1 fruit fly cellular context compared by ENCODE assay signal in the genomic region with DNA sequence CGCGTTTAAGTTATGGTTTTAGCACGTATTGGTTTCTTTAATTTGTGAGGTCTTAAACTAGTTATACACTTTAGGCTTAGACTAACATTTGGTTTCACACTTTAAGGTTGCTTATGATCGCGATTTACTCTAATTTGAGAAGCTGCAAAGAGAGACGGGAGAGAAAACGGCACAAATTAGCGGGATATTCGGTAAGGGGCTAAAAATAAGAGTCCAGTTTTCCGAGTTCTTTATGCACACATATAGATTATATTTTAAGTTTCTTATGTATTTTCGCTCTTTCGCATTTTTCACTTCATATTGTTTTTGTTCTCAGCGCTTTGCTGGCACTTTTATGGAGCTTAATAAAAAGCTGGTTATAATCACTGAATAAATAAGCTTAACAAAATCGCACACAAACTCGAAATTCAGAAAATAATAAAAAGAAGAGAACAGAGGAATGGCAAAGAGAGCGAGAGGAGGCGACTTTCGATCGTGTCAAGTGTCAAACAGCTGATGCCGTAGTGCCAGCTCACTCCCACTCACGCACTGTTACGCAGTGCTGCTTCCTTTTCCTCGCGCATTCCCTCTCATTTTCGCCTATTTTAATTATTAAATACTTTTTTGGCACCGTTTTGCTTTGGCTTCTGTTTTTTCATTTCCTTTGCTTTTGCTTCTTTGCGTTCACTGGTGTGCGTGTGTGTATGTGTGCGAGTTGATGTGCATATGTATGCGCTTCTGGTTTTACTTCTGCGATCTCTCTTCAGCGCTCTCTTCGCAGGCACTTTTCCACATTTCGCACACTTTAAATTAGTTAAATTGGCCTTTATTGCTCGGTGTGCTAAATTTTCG.
TF ChIP-seq lines count a peak whose summit lies in the region.

No protein-coding gene starts in this region.

TF ChIP-seq in whole organism, embryonic, 481 proteins besides CTCF, POLR2A, EP300 and RAD21 (continued from another document and continues in another):
- TF ChIP-seq sob (GFP tag; IDR thresholded peaks at IDR 0.05; lab: Robert Waterston, UW) = no peak; the same call in 1 of the 2 replicates
- no peak for TF ChIP-seq Spps (tag; optimal IDR thresholded peaks at IDR 0.05; lab: Kevin White, UChicago)
- no peak for TF ChIP-seq YL-1 (GFP tag; optimal IDR thresholded peaks at IDR 0.05; lab: Kevin White, UChicago)
- TF ChIP-seq sens (GFP tag; lab: Kevin White, UChicago) = peak; percentile 67
- no peak for TF ChIP-seq CG34224 (GFP tag; IDR thresholded peaks at IDR 0.05; lab: Robert Waterston, UW; ENCODE audit: partially characterized antibody)
- TF ChIP-seq CG1647 (GFP tag; optimal IDR thresholded peaks at IDR 0.05; lab: Kevin White, UChicago) = no peak
- TF ChIP-seq chn (GFP tag; optimal IDR thresholded peaks at IDR 0.05; lab: Kevin White, UChicago) = no peak
- no peak for TF ChIP-seq gt (GFP tag; IDR thresholded peaks at IDR 0.05; lab: Robert Waterston, UW)
- TF ChIP-seq eve (GFP tag; optimal IDR thresholded peaks at IDR 0.05; lab: Kevin White, UChicago) = peak in 1 of 2 experiments; percentile 48
- no peak for TF ChIP-seq CG12104 (GFP tag; optimal IDR thresholded peaks at IDR 0.05; lab: Kevin White, UChicago)
- TF ChIP-seq p53 (GFP tag; optimal IDR thresholded peaks at IDR 0.05; lab: Kevin White, UChicago) = no peak
- no peak for TF ChIP-seq sim (GFP tag; IDR thresholded peaks at IDR 0.05; lab: Robert Waterston, UW)
- TF ChIP-seq CG13123 (GFP tag; optimal IDR thresholded peaks at IDR 0.05; lab: Kevin White, UChicago) = no peak
- TF ChIP-seq lov (optimal IDR thresholded peaks at IDR 0.05; lab: Kevin White, UChicago) = no peak
- 0 out of 3 replicates have a peak, but pooled peaks have one; percentile 60 for TF ChIP-seq lov (GFP tag; IDR thresholded peaks at IDR 0.05; lab: Robert Waterston, UW)
- no peak for TF ChIP-seq cg (GFP tag; optimal IDR thresholded peaks at IDR 0.05; lab: Kevin White, UChicago)
- TF ChIP-seq HLH3B (GFP tag; IDR thresholded peaks at IDR 0.05; lab: Robert Waterston, UW) = no peak
- TF ChIP-seq CG7556 (GFP tag; optimal IDR thresholded peaks at IDR 0.05; lab: Kevin White, UChicago) = peak; percentile 1
- TF ChIP-seq Dip3 (GFP tag; optimal IDR thresholded peaks at IDR 0.05; lab: Kevin White, UChicago) = no peak
- TF ChIP-seq CG13624 (GFP tag; optimal IDR thresholded peaks at IDR 0.05; lab: Kevin White, UChicago) = no peak
- peak; percentile 48; the same call in 1 of the 3 replicates for TF ChIP-seq CG34422 (GFP tag; IDR thresholded peaks at IDR 0.05; lab: Robert Waterston, UW)
- peak; percentile 23 for TF ChIP-seq cad (GFP tag; optimal IDR thresholded peaks at IDR 0.05; lab: Kevin White, UChicago)
- TF ChIP-seq da (GFP tag; optimal IDR thresholded peaks at IDR 0.05; lab: Kevin White, UChicago) = no peak
- TF ChIP-seq CG10209 (GFP tag; optimal IDR thresholded peaks at IDR 0.05; lab: Kevin White, UChicago) = no peak
- no peak for TF ChIP-seq onecut (GFP tag; IDR thresholded peaks at IDR 0.05; lab: Robert Waterston, UW)
- no peak for TF ChIP-seq B-H2 (GFP tag; optimal IDR thresholded peaks at IDR 0.05; lab: Kevin White, UChicago)
- no peak for TF ChIP-seq NC2β (GFP tag; optimal IDR thresholded peaks at IDR 0.05; lab: Kevin White, UChicago)
- no peak for TF ChIP-seq CG8089 (GFP tag; optimal IDR thresholded peaks at IDR 0.05; lab: Kevin White, UChicago)
- TF ChIP-seq zfh1 (GFP tag; IDR thresholded peaks at IDR 0.05; lab: Robert Waterston, UW) = no peak
- no peak for TF ChIP-seq ttk (GFP tag; IDR thresholded peaks at IDR 0.05; lab: Robert Waterston, UW)
- TF ChIP-seq NfI (GFP tag; optimal IDR thresholded peaks at IDR 0.05; lab: Kevin White, UChicago) = no peak
- TF ChIP-seq CG3726 (GFP tag; IDR thresholded peaks at IDR 0.05; lab: Robert Waterston, UW) = no peak
- no peak for TF ChIP-seq her (GFP tag; optimal IDR thresholded peaks at IDR 0.05; lab: Kevin White, UChicago)
- peak; percentile 14 for TF ChIP-seq mirr (GFP tag; optimal IDR thresholded peaks at IDR 0.05; lab: Kevin White, UChicago)
- TF ChIP-seq Kr (GFP tag; optimal IDR thresholded peaks at IDR 0.05; lab: Kevin White, UChicago) = no peak
- no peak for TF ChIP-seq CG6272 (GFP tag; IDR thresholded peaks at IDR 0.05; lab: Robert Waterston, UW)
- no peak for TF ChIP-seq hth (optimal IDR thresholded peaks at IDR 0.05; lab: Kevin White, UChicago)
- no peak for TF ChIP-seq GATAe (GFP tag; conservative IDR thresholded peaks at IDR 0.05; lab: Robert Waterston, UW)
- no peak for TF ChIP-seq CrebB (tag; optimal IDR thresholded peaks at IDR 0.05; lab: Kevin White, UChicago)
- no peak for TF ChIP-seq knrl (GFP tag; IDR thresholded peaks at IDR 0.05; lab: Robert Waterston, UW; ENCODE audit: partially characterized antibody)
- no peak for TF ChIP-seq E2f1 (GFP tag; IDR thresholded peaks at IDR 0.05; lab: Robert Waterston, UW)
- no peak for TF ChIP-seq CG4854 (GFP tag; optimal IDR thresholded peaks at IDR 0.05; lab: Kevin White, UChicago)
- TF ChIP-seq CG10431 (GFP tag; optimal IDR thresholded peaks at IDR 0.05; lab: Kevin White, UChicago) = no peak
- peak; percentile 82 for TF ChIP-seq Med (GFP tag; lab: Kevin White, UChicago)
- TF ChIP-seq CG5953 (GFP tag; IDR thresholded peaks at IDR 0.05; lab: Robert Waterston, UW) = no peak
- TF ChIP-seq CG15269 (tag; optimal IDR thresholded peaks at IDR 0.05; lab: Kevin White, UChicago) = peak; percentile 0
- TF ChIP-seq H15 (GFP tag; IDR thresholded peaks at IDR 0.05; lab: Robert Waterston, UW) = no peak
- no peak for TF ChIP-seq Tbp (GFP tag; optimal IDR thresholded peaks at IDR 0.05; lab: Kevin White, UChicago)
- TF ChIP-seq CG31441 (GFP tag; IDR thresholded peaks at IDR 0.05; lab: Robert Waterston, UW) = no peak
- peak in 1 of 2 experiments; percentile 74 for TF ChIP-seq Hr78 (GFP tag; optimal IDR thresholded peaks at IDR 0.05; lab: Kevin White, UChicago)
- no peak for TF ChIP-seq CG6791 (GFP tag; IDR thresholded peaks at IDR 0.05; lab: Robert Waterston, UW; ENCODE audit: partially characterized antibody)
- no peak for TF ChIP-seq CG11398 (GFP tag; optimal IDR thresholded peaks at IDR 0.05; lab: Kevin White, UChicago)
- TF ChIP-seq CG12391 (tag; optimal IDR thresholded peaks at IDR 0.05; lab: Kevin White, UChicago) = no peak
- TF ChIP-seq CG1792 (GFP tag; optimal IDR thresholded peaks at IDR 0.05; lab: Kevin White, UChicago) = no peak
- no peak for TF ChIP-seq croc (GFP tag; conservative IDR thresholded peaks at IDR 0.05; lab: Robert Waterston, UW)
- TF ChIP-seq en (GFP tag; optimal IDR thresholded peaks at IDR 0.05; lab: Kevin White, UChicago) = no peak
- TF ChIP-seq Trl (optimal IDR thresholded peaks at IDR 0.05; lab: Kevin White, UChicago) = peak; percentile 25 to 76
- no peak for TF ChIP-seq Trl (GFP tag; optimal IDR thresholded peaks at IDR 0.05; lab: Kevin White, UChicago)
- TF ChIP-seq mld (GFP tag; IDR thresholded peaks at IDR 0.05; lab: Robert Waterston, UW; ENCODE audit: partially characterized antibody) = no peak
- no peak for TF ChIP-seq CG4328 (GFP tag; optimal IDR thresholded peaks at IDR 0.05; lab: Kevin White, UChicago)
- TF ChIP-seq Doc2 (GFP tag; IDR thresholded peaks at IDR 0.05; lab: Robert Waterston, UW) = no peak
- no peak for TF ChIP-seq inv (GFP tag; IDR thresholded peaks at IDR 0.05; lab: Robert Waterston, UW; ENCODE audit: partially characterized antibody)
- TF ChIP-seq CG7963 (GFP tag; IDR thresholded peaks at IDR 0.05; lab: Robert Waterston, UW; ENCODE audit: partially characterized antibody) = no peak
- TF ChIP-seq CG10959 (GFP tag; IDR thresholded peaks at IDR 0.05; lab: Robert Waterston, UW) = no peak
- no peak for TF ChIP-seq gcm2 (GFP tag; optimal IDR thresholded peaks at IDR 0.05; lab: Kevin White, UChicago)
- TF ChIP-seq CG17829 (tag; optimal IDR thresholded peaks at IDR 0.05; lab: Kevin White, UChicago) = no peak
- TF ChIP-seq Gsc (GFP tag; IDR thresholded peaks at IDR 0.05; lab: Robert Waterston, UW) = no peak
- no peak for TF ChIP-seq Dad (GFP tag; optimal IDR thresholded peaks at IDR 0.05; lab: Kevin White, UChicago)
- TF ChIP-seq Opbp (GFP tag; IDR thresholded peaks at IDR 0.05; lab: Robert Waterston, UW; ENCODE audit: partially characterized antibody) = no peak
- no peak for TF ChIP-seq CG14014 (GFP tag; IDR thresholded peaks at IDR 0.05; lab: Robert Waterston, UW)
- no peak for TF ChIP-seq Drgx (GFP tag; IDR thresholded peaks at IDR 0.05; lab: Robert Waterston, UW)
- no peak for TF ChIP-seq MESR4 (GFP tag; optimal IDR thresholded peaks at IDR 0.05; lab: Kevin White, UChicago)
- no peak for TF ChIP-seq Vsx1 (GFP tag; optimal IDR thresholded peaks at IDR 0.05; lab: Kevin White, UChicago)
- TF ChIP-seq tio (GFP tag; optimal IDR thresholded peaks at IDR 0.05; lab: Kevin White, UChicago) = no peak
- no peak for TF ChIP-seq gsb (GFP tag; IDR thresholded peaks at IDR 0.05; lab: Robert Waterston, UW)
- no peak for TF ChIP-seq ssp (GFP tag; IDR thresholded peaks at IDR 0.05; lab: Robert Waterston, UW)
- no peak for TF ChIP-seq CG6765 (GFP tag; optimal IDR thresholded peaks at IDR 0.05; lab: Kevin White, UChicago)
- 0 out of 4 replicates have a peak, but pooled peaks have one; percentile 71 for TF ChIP-seq chinmo (GFP tag; IDR thresholded peaks at IDR 0.05; lab: Robert Waterston, UW; ENCODE audit: partially characterized antibody)
- TF ChIP-seq Abd-B (GFP tag; optimal IDR thresholded peaks at IDR 0.05; lab: Kevin White, UChicago) = no peak
- TF ChIP-seq phol (tag; optimal IDR thresholded peaks at IDR 0.05; lab: Kevin White, UChicago) = no peak
- TF ChIP-seq Scr (GFP tag; IDR thresholded peaks at IDR 0.05; lab: Robert Waterston, UW; ENCODE audit: partially characterized antibody) = no peak
- TF ChIP-seq caup (GFP tag; optimal IDR thresholded peaks at IDR 0.05; lab: Kevin White, UChicago; ENCODE audit: severe bottlenecking) = peak; percentile 22
- TF ChIP-seq ham (GFP tag; IDR thresholded peaks at IDR 0.05; lab: Robert Waterston, UW) = no peak
- no peak for TF ChIP-seq nerfin-1 (tag; optimal IDR thresholded peaks at IDR 0.05; lab: Kevin White, UChicago)
- TF ChIP-seq Dek (tag; optimal IDR thresholded peaks at IDR 0.05; lab: Kevin White, UChicago) = no peak
- TF ChIP-seq bcd (GFP tag; optimal IDR thresholded peaks at IDR 0.05; lab: Kevin White, UChicago) = peak; percentile 5
- peak; percentile 26 for TF ChIP-seq CG15514 (GFP tag; optimal IDR thresholded peaks at IDR 0.05; lab: Kevin White, UChicago)
- TF ChIP-seq CG12219 (GFP tag; optimal IDR thresholded peaks at IDR 0.05; lab: Kevin White, UChicago) = no peak
- 0 out of 3 replicates have a peak, but pooled peaks have one; percentile 21 for TF ChIP-seq otp (GFP tag; IDR thresholded peaks at IDR 0.05; lab: Robert Waterston, UW)
- no peak for TF ChIP-seq dm (GFP tag; optimal IDR thresholded peaks at IDR 0.05; lab: Kevin White, UChicago)
- no peak for TF ChIP-seq D (optimal IDR thresholded peaks at IDR 0.05; lab: Kevin White, UChicago)
- TF ChIP-seq D (GFP tag; optimal IDR thresholded peaks at IDR 0.05; lab: Kevin White, UChicago) = no peak
- peak; percentile 13 for TF ChIP-seq PHDP (tag; optimal IDR thresholded peaks at IDR 0.05; lab: Kevin White, UChicago)
- peak; percentile 30 for TF ChIP-seq Hmr (GFP tag; optimal IDR thresholded peaks at IDR 0.05; lab: Kevin White, UChicago)
- TF ChIP-seq Gug (GFP tag; IDR thresholded peaks at IDR 0.05; lab: Robert Waterston, UW) = no peak
- no peak for TF ChIP-seq CG32532 (GFP tag; IDR thresholded peaks at IDR 0.05; lab: Robert Waterston, UW)
- peak; percentile 8 for TF ChIP-seq CG34376 (GFP tag; optimal IDR thresholded peaks at IDR 0.05; lab: Kevin White, UChicago)
- TF ChIP-seq gro (GFP tag; optimal IDR thresholded peaks at IDR 0.05; lab: Kevin White, UChicago) = peak; percentile 40
- no peak for TF ChIP-seq Ets97D (GFP tag; optimal IDR thresholded peaks at IDR 0.05; lab: Kevin White, UChicago)
- no peak for TF ChIP-seq CG17612 (GFP tag; IDR thresholded peaks at IDR 0.05; lab: Robert Waterston, UW)
- no peak for TF ChIP-seq chif (GFP tag; optimal IDR thresholded peaks at IDR 0.05; lab: Kevin White, UChicago)
- TF ChIP-seq corto (GFP tag; optimal IDR thresholded peaks at IDR 0.05; lab: Kevin White, UChicago) = peak; percentile 74
- peak; percentile 21 for TF ChIP-seq CG13894 (tag; optimal IDR thresholded peaks at IDR 0.05; lab: Kevin White, UChicago)
- TF ChIP-seq CG13296 (GFP tag; optimal IDR thresholded peaks at IDR 0.05; lab: Kevin White, UChicago) = peak; percentile 26
- no peak for TF ChIP-seq CG10654 (GFP tag; optimal IDR thresholded peaks at IDR 0.05; lab: Kevin White, UChicago)
- no peak for TF ChIP-seq CG30431 (GFP tag; optimal IDR thresholded peaks at IDR 0.05; lab: Kevin White, UChicago)
- no peak for TF ChIP-seq Nf-YB (GFP tag; optimal IDR thresholded peaks at IDR 0.05; lab: Kevin White, UChicago)
- TF ChIP-seq CG10979 (tag; optimal IDR thresholded peaks at IDR 0.05; lab: Kevin White, UChicago) = no peak
- TF ChIP-seq CG31224 (GFP tag; IDR thresholded peaks at IDR 0.05; lab: Robert Waterston, UW) = no peak
- TF ChIP-seq CG8478 (optimal IDR thresholded peaks at IDR 0.05; lab: Kevin White, UChicago) = no peak
- TF ChIP-seq MBD-R2 (GFP tag; IDR thresholded peaks at IDR 0.05; lab: Robert Waterston, UW) = no peak
- no peak for TF ChIP-seq rib (GFP tag; IDR thresholded peaks at IDR 0.05; lab: Robert Waterston, UW)
- TF ChIP-seq CG18011 (GFP tag; optimal IDR thresholded peaks at IDR 0.05; lab: Kevin White, UChicago) = no peak
- peak; percentile 32 for TF ChIP-seq CG10543 (GFP tag; optimal IDR thresholded peaks at IDR 0.05; lab: Kevin White, UChicago)
- TF ChIP-seq sqz (GFP tag; optimal IDR thresholded peaks at IDR 0.05; lab: Kevin White, UChicago) = no peak
- TF ChIP-seq odd (GFP tag; optimal IDR thresholded peaks at IDR 0.05; lab: Kevin White, UChicago) = no peak
- no peak for TF ChIP-seq Dll (GFP tag; IDR thresholded peaks at IDR 0.05; lab: Robert Waterston, UW; ENCODE audit: partially characterized antibody)
- TF ChIP-seq CG1832 (GFP tag; optimal IDR thresholded peaks at IDR 0.05; lab: Kevin White, UChicago) = peak; percentile 78
- TF ChIP-seq CG5245 (GFP tag; optimal IDR thresholded peaks at IDR 0.05; lab: Kevin White, UChicago) = no peak
- TF ChIP-seq CG15601 (tag; optimal IDR thresholded peaks at IDR 0.05; lab: Kevin White, UChicago) = no peak
- TF ChIP-seq Bgb (GFP tag; IDR thresholded peaks at IDR 0.05; lab: Robert Waterston, UW; ENCODE audit: partially characterized antibody) = no peak
- TF ChIP-seq hb (GFP tag; IDR thresholded peaks at IDR 0.05; lab: Robert Waterston, UW; ENCODE audit: partially characterized antibody) = no peak
- no peak for TF ChIP-seq CG14860 (GFP tag; IDR thresholded peaks at IDR 0.05; lab: Robert Waterston, UW; ENCODE audit: partially characterized antibody)
- TF ChIP-seq CG14667 (GFP tag; IDR thresholded peaks at IDR 0.05; lab: Robert Waterston, UW) = no peak
- no peak for TF ChIP-seq CG11093 (GFP tag; IDR thresholded peaks at IDR 0.05; lab: Robert Waterston, UW)
- no peak for TF ChIP-seq CG4424 (GFP tag; optimal IDR thresholded peaks at IDR 0.05; lab: Kevin White, UChicago)
